Worm (Caenorhabditis elegans) whole organism, mixed stage, embryonic: ENCODE measurements around the gene Y50E8A.6.

ENCODE experiments used
- M03D4.4 ChIP-seq: sonication (generic microtip); optimal IDR thresholded peaks from 2 replicates; lab custom pipeline; 2017; ENCODE audit warnings: mild to moderate bottlenecking, missing genetic modification characterization, missing compliant biosample characterization
- bed-3 ChIP-seq: fragments of 200-800 bp; sonication (Bioruptor generic); optimal IDR thresholded peaks from 3 replicates; lab custom pipeline; 2018; ENCODE audit warnings: mild to moderate bottlenecking, missing genetic modification characterization, moderate library complexity, missing compliant biosample characterization
- blmp-1 ChIP-seq: fragments of 150-350 bp; optimal IDR thresholded peaks from 2 replicates; lab custom pipeline; 2014; ENCODE audit warnings: missing biosample characterization, missing genetic modification characterization
- ceh-39 ChIP-seq: fragments of 150-350 bp; optimal IDR thresholded peaks from 2 replicates; lab custom pipeline; 2014; ENCODE audit warnings: missing biosample characterization, missing genetic modification characterization
- ceh-43 ChIP-seq: fragments of 200-800 bp; sonication (Bioruptor generic); optimal IDR thresholded peaks from 2 replicates; lab custom pipeline; 2018; ENCODE audit warnings: mild to moderate bottlenecking, missing genetic modification characterization, moderate library complexity, missing compliant biosample characterization
- ceh-83 ChIP-seq: fragments of 200-800 bp; sonication (Bioruptor generic); optimal IDR thresholded peaks from 2 replicates; lab custom pipeline; 2018; ENCODE audit warnings: mild to moderate bottlenecking, missing genetic modification characterization, missing compliant biosample characterization
- ces-1 ChIP-seq: fragments of 150-350 bp; optimal IDR thresholded peaks from 2 replicates; lab custom pipeline; 2014; ENCODE audit warnings: missing biosample characterization, missing genetic modification reagents, missing genetic modification characterization
- cnd-1 ChIP-seq: fragments of 200-800 bp; sonication (Bioruptor generic); optimal IDR thresholded peaks from 2 replicates; lab custom pipeline; 2018; ENCODE audit warnings: mild to moderate bottlenecking, missing genetic modification characterization, missing compliant biosample characterization
- drap-1 ChIP-seq: fragments of 200-800 bp; sonication (Bioruptor generic); optimal IDR thresholded peaks from 3 replicates; lab custom pipeline; 2018; ENCODE audit warnings: mild to moderate bottlenecking, missing genetic modification characterization, missing compliant biosample characterization
- elt-3 ChIP-seq: fragments of 150-350 bp; optimal IDR thresholded peaks from 2 replicates; lab custom pipeline; 2014; ENCODE audit warnings: missing biosample characterization, missing genetic modification characterization
- flh-1 ChIP-seq: fragments of 200-800 bp; sonication (Bioruptor generic); optimal IDR thresholded peaks from 2 replicates; lab custom pipeline; 2018; ENCODE audit warnings: mild to moderate bottlenecking, missing genetic modification characterization, moderate library complexity, missing compliant biosample characterization
- ham-2 ChIP-seq: fragments of 200-800 bp; sonication (Bioruptor generic); optimal IDR thresholded peaks from 2 replicates; lab custom pipeline; 2018; ENCODE audit warnings: mild to moderate bottlenecking, missing genetic modification characterization, missing compliant biosample characterization
- hlh-1 ChIP-seq: fragments of 150-350 bp; optimal IDR thresholded peaks from 2 replicates; lab custom pipeline; 2014; ENCODE audit warnings: missing biosample characterization, missing genetic modification reagents, missing genetic modification characterization
- lin-13 ChIP-seq: fragments of 150-350 bp; optimal IDR thresholded peaks from 2 replicates; lab custom pipeline; 2014; ENCODE audit warnings: missing biosample characterization, missing genetic modification characterization
- lin-32 ChIP-seq: fragments of 200-800 bp; sonication (Bioruptor generic); optimal IDR thresholded peaks from 2 replicates; lab custom pipeline; 2018; ENCODE audit warnings: mild to moderate bottlenecking, missing genetic modification characterization, missing compliant biosample characterization
- lsy-2 ChIP-seq: fragments of 150-350 bp; optimal IDR thresholded peaks from 2 replicates; lab custom pipeline; 2014; ENCODE audit warnings: missing biosample characterization, missing genetic modification characterization
- mab-5 ChIP-seq: fragments of 150-350 bp; optimal IDR thresholded peaks from 2 replicates; lab custom pipeline; 2014; ENCODE audit warnings: missing biosample characterization, missing genetic modification characterization
- mep-1 ChIP-seq: fragments of 150-350 bp; optimal IDR thresholded peaks from 2 replicates; lab custom pipeline; 2017; ENCODE audit warnings: missing biosample characterization, missing genetic modification reagents, missing genetic modification characterization, inconsistent platforms
- mls-2 ChIP-seq: sonication (generic microtip); optimal IDR thresholded peaks from 2 replicates; lab custom pipeline; 2016; ENCODE audit warnings: mild to moderate bottlenecking, missing genetic modification characterization, moderate library complexity, missing compliant biosample characterization
- nhr-12 ChIP-seq: fragments of 150-350 bp; optimal IDR thresholded peaks from 2 replicates; lab custom pipeline; 2014; ENCODE audit warnings: missing biosample characterization, missing genetic modification characterization
- nhr-2 ChIP-seq: fragments of 150-350 bp; optimal IDR thresholded peaks from 2 replicates; lab custom pipeline; 2014; ENCODE audit warnings: missing biosample characterization, missing genetic modification characterization
- nhr-237 ChIP-seq: fragments of 150-350 bp; optimal IDR thresholded peaks from 2 replicates; lab custom pipeline; 2014; ENCODE audit warnings: missing biosample characterization, missing genetic modification characterization
- nhr-28 ChIP-seq: fragments of 150-350 bp; optimal IDR thresholded peaks from 2 replicates; lab custom pipeline; 2014; ENCODE audit warnings: missing biosample characterization, missing genetic modification characterization
- nhr-76 ChIP-seq: sonication (generic microtip); optimal IDR thresholded peaks from 2 replicates; lab custom pipeline; 2017; ENCODE audit warnings: missing biosample characterization, missing genetic modification characterization
- sem-2 ChIP-seq: fragments of 200-800 bp; sonication (Bioruptor generic); optimal IDR thresholded peaks from 2 replicates; lab custom pipeline; 2018; ENCODE audit warnings: mild to moderate bottlenecking, missing genetic modification characterization, missing compliant biosample characterization
- snpc-4 ChIP-seq: fragments of 150-350 bp; optimal IDR thresholded peaks from 2 replicates; lab custom pipeline; 2014; ENCODE audit warnings: missing biosample characterization, missing genetic modification characterization
- sptf-1 ChIP-seq: sonication (generic microtip); optimal IDR thresholded peaks from 2 replicates; lab custom pipeline; 2017; ENCODE audit warnings: mild to moderate bottlenecking, missing genetic modification characterization, moderate library complexity, missing compliant biosample characterization
- tbx-8 ChIP-seq: fragments of 200-800 bp; sonication (Bioruptor generic); optimal IDR thresholded peaks from 2 replicates; lab custom pipeline; 2018; ENCODE audit warnings: mild to moderate bottlenecking, missing genetic modification characterization, moderate library complexity, missing compliant biosample characterization
- unc-120 ChIP-seq: sonication (generic microtip); optimal IDR thresholded peaks from 2 replicates; lab custom pipeline; 2017; ENCODE audit warnings: missing genetic modification characterization, missing compliant biosample characterization; ENCODE audit not compliant: poor library complexity, severe bottlenecking
- unc-39 ChIP-seq: fragments of 150-350 bp; optimal IDR thresholded peaks from 2 replicates; lab custom pipeline; 2014; ENCODE audit warnings: missing biosample characterization, missing genetic modification characterization
- unc-62 ChIP-seq: fragments of 150-350 bp; optimal IDR thresholded peaks from 2 replicates; lab custom pipeline; 2014; ENCODE audit warnings: missing biosample characterization, missing genetic modification reagents, missing genetic modification characterization
- zip-8 ChIP-seq: fragments of 150-350 bp; optimal IDR thresholded peaks from 2 replicates; lab custom pipeline; 2014; ENCODE audit warnings: missing biosample characterization, missing genetic modification characterization
- ztf-11 ChIP-seq: fragments of 150-350 bp; optimal IDR thresholded peaks from 2 replicates; lab custom pipeline; 2014; ENCODE audit warnings: missing biosample characterization, missing genetic modification characterization

Y50E8A.6 gene

DNA sequence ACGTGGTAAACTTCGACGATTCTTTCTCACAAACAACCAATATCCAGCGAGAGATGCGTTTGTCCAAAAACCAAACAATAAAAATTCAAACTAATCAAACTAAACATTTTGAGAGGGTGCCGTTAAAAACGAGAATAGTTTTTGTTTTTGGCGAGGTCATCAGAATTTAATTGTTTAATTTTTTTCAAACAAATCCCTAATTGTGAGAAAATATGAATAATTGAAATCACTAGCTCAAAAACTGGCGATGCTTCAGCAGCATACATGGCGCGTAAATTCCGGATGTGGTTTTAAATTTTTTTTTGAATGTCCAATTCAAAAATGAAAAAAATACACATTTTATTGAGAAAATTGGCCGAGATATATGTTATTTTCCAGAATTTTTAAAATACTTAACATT is 21.6 kb downstream of the Y50E8A.6 start, which contains the start of gene R08A2.1:
R08A2.1 (minus strand) TSS at position 101 of the 400 bp plus-strand sequence.
- TF ChIP-seq nhr-12 (tag; lab: Kevin White, UChicago) = no peak
- no peak for TF ChIP-seq lin-13 (tag; lab: Kevin White, UChicago)
- no peak for TF ChIP-seq ham-2 (GFP tag; lab: Kevin White, UChicago)
- no peak for TF ChIP-seq unc-39 (tag; lab: Kevin White, UChicago)
- no peak for TF ChIP-seq elt-3 (tag; lab: Kevin White, UChicago)
- no peak for TF ChIP-seq ceh-83 (GFP tag; lab: Kevin White, UChicago)
- TF ChIP-seq M03D4.4 = no peak
- TF ChIP-seq unc-120 (tag; lab: Kevin White, UChicago) = no peak
- no peak for TF ChIP-seq cnd-1 (tag; lab: Kevin White, UChicago)
- TF ChIP-seq, all 35 proteins: peak for 0

DNA sequence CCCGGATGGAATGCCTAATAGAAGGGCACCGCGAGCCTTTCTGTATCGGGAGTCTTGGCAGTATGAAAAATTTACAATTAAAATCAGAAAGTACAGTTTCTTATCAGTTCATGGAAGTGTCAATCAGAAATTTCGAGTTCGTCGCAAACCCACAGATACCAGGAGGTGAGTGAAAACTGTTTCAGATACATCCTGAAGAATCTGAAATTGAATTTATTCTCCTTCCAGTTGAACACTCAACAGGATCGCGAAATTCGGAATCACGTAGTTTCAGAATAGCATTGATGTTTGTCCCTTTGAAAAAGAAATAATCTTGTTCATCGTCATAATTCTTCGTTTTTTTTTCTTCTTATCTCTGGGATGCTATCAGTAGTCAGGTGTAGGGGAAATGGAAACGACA is 25.0 kb downstream of the Y50E8A.6 start, which contains the start of gene fbxa-147:
fbxa-147 (plus strand) TSS at position 386 of the 400 bp plus-strand sequence.
- TF ChIP-seq mab-5 (tag; lab: Kevin White, UChicago) = no peak
- TF ChIP-seq unc-120 (tag; lab: Kevin White, UChicago) = no peak
- no peak for TF ChIP-seq nhr-12 (tag; lab: Kevin White, UChicago)
- TF ChIP-seq mls-2 (tag; lab: Kevin White, UChicago) = no peak
- no peak for TF ChIP-seq ceh-43 (GFP tag; lab: Kevin White, UChicago)
- TF ChIP-seq ham-2 (GFP tag; lab: Kevin White, UChicago) = no peak
- no peak for TF ChIP-seq M03D4.4
- no peak for TF ChIP-seq mep-1
- TF ChIP-seq lin-32 = no peak
- no peak for TF ChIP-seq nhr-76 (tag; lab: Kevin White, UChicago)
- TF ChIP-seq nhr-28 (tag; lab: Kevin White, UChicago) = no peak
- TF ChIP-seq lsy-2 = no peak
- TF ChIP-seq ztf-11 (tag; lab: Kevin White, UChicago) = no peak
- TF ChIP-seq flh-1 (GFP tag; lab: Kevin White, UChicago) = no peak
- TF ChIP-seq blmp-1 = no peak
- TF ChIP-seq zip-8 (tag; lab: Kevin White, UChicago) = no peak
- no peak for TF ChIP-seq snpc-4 (tag; lab: Kevin White, UChicago)
- no peak for TF ChIP-seq sptf-1 (tag; lab: Kevin White, UChicago)
- no peak for TF ChIP-seq hlh-1 (tag; lab: Kevin White, UChicago)

- TF ChIP-seq lin-32 (no peak), mls-2 (tag; lab: Kevin White, UChicago) (no peak), nhr-12 (tag; lab: Kevin White, UChicago) (no peak), mep-1 (no peak), nhr-2 (no peak), mab-5 (tag; lab: Kevin White, UChicago) (no peak), ztf-11 (tag; lab: Kevin White, UChicago) (no peak), hlh-1 (tag; lab: Kevin White, UChicago) (no peak), sptf-1 (tag; lab: Kevin White, UChicago) (no peak), lsy-2 (no peak), elt-3 (tag; lab: Kevin White, UChicago) (no peak), sem-2 (GFP tag; lab: Kevin White, UChicago) (no peak), ceh-43 (GFP tag; lab: Kevin White, UChicago) (no peak), ham-2 (GFP tag; lab: Kevin White, UChicago) (no peak), ces-1 (no peak), M03D4.4 (no peak), bed-3 (GFP tag; lab: Kevin White, UChicago) (no peak), nhr-28 (tag; lab: Kevin White, UChicago) (no peak), ceh-83 (GFP tag; lab: Kevin White, UChicago) (no peak)
Observed at ce11 chrV:14715608-14716007, 25.5 kb downstream of the Y50E8A.6 start, which contains the start of gene R08A2.2. R08A2.2 (minus strand) TSS chrV:14715708.

DNA sequence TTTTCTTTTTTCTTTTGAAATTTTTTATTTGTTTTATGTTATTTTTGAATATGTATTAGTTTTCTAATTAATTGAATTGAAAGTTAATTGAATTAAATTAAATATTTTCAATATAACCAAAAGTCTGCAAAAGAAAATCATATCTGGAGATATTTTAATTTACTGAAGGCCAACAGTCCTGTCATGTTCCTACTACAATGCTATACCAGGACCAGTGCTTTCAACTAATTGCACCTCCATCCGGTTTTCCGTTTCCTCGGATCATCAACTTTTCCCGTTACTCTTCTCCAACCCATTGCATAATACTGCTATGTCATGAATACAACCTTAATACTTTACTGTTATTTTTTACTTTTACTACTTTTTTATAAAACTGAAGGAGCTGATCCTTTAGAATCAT is 28.8 kb downstream of the Y50E8A.6 start, which contains the start of gene R08A2.5:
R08A2.5 (plus strand) TSS at position 301 of the 400 bp plus-strand sequence.
- TF ChIP-seq hlh-1 (tag; lab: Kevin White, UChicago) = no peak
- no peak for TF ChIP-seq flh-1 (GFP tag; lab: Kevin White, UChicago)
- no peak for TF ChIP-seq lsy-2
- no peak for TF ChIP-seq unc-62 (GFP tag; lab: Kevin White, UChicago)
- TF ChIP-seq zip-8 (tag; lab: Kevin White, UChicago) = no peak
- TF ChIP-seq sptf-1 (tag; lab: Kevin White, UChicago) = no peak
- TF ChIP-seq lin-13 (tag; lab: Kevin White, UChicago) = no peak
- TF ChIP-seq ceh-83 (GFP tag; lab: Kevin White, UChicago) = no peak
- no peak for TF ChIP-seq unc-120 (tag; lab: Kevin White, UChicago)
- no peak for TF ChIP-seq nhr-2
- no peak for TF ChIP-seq nhr-237
- no peak for TF ChIP-seq ham-2 (GFP tag; lab: Kevin White, UChicago)
- no peak for TF ChIP-seq elt-3 (tag; lab: Kevin White, UChicago)
- TF ChIP-seq ceh-39 (tag; lab: Kevin White, UChicago) = no peak
- TF ChIP-seq mep-1 = no peak
- no peak for TF ChIP-seq blmp-1
- no peak for TF ChIP-seq mab-5 (tag; lab: Kevin White, UChicago)
- no peak for TF ChIP-seq snpc-4 (tag; lab: Kevin White, UChicago)
- no peak for TF ChIP-seq tbx-8 (GFP tag; lab: Kevin White, UChicago)
- no peak for TF ChIP-seq drap-1 (GFP tag; lab: Kevin White, UChicago)
